Worm (Caenorhabditis elegans): ENCODE data around the gene R11G11.16.

DNA sequence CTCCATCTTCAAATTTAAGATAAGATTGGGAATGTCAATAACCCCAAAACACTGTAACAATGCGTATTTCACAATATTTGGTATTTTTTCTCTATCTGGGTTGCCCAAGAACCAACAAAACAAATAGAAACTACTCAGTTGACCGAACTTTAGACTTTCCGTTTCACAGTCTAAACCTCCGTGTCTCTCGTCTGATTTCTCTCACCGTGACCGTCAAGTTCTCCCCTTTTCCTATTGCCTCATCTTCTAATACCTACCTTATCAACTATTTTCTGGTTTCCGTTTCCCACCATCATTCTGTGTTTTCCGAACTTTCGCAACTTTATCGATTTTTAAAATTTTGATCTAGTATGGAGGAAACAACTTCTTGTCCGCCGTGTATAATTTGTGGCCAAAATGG, 30.7 kb downstream of the R11G11.16 start, which contains the start of gene nhr-131:
- no peak for TF ChIP-seq rnt-1 (tag; optimal IDR thresholded peaks at IDR 0.05)
- no peak for TF ChIP-seq ttx-3 (tag; optimal IDR thresholded peaks at IDR 0.05)
- TF ChIP-seq gmeb-2 (tag; optimal IDR thresholded peaks at IDR 0.05) = no peak
- no peak for TF ChIP-seq ceh-34 (tag; optimal IDR thresholded peaks at IDR 0.05)
- no peak for TF ChIP-seq eyg-1 (tag; optimal IDR thresholded peaks at IDR 0.05)
- TF ChIP-seq fkh-10 (GFP tag; optimal IDR thresholded peaks at IDR 0.05) = no peak
- TF ChIP-seq pha-4 (tag; optimal IDR thresholded peaks at IDR 0.05) = no peak
- no peak for TF ChIP-seq K02D7.2 (tag; optimal IDR thresholded peaks at IDR 0.05)
- TF ChIP-seq unc-55 (GFP tag; optimal IDR thresholded peaks at IDR 0.05) = no peak
- TF ChIP-seq che-1 (tag; optimal IDR thresholded peaks at IDR 0.05) = no peak
- no peak for TF ChIP-seq ets-4 (tag; optimal IDR thresholded peaks at IDR 0.05)

Data from whole organism, late embryonic.